Fruit fly (Drosophila melanogaster): ENCODE data around the gene CG31835.
"Not testable (repeated sequence)": the region's sequence is repeated elsewhere in the genome, so short reads cannot be mapped to it uniquely, and the experiment has no call there.

DNA sequence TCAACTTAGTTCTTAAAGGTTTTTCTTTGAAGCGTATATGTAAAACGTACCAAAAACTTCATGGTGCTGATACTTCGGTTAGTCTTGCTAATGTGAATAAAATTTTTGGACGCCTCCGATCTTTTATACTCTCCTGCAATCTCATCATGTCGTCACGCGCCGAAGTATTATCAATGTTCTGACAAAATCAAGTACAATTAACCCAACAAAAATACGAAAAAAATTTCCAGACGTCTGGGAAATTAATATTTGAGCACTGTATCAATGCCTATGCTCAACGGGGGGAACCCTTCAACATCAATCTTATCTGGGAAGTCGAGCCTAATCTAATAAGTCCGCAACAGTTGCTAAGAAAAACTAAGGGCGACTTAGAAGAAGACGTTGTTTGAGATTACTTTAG is 2.0 kb downstream of the CG31835 start, which contains the start of gene CG31775:
- TF ChIP-seq HmgD (GFP tag; optimal IDR thresholded peaks at IDR 0.05); Lhr (GFP tag; optimal IDR thresholded peaks at IDR 0.05); YL-1 (GFP tag; optimal IDR thresholded peaks at IDR 0.05); crol (GFP tag; IDR thresholded peaks at IDR 0.05); CG34422 (GFP tag; IDR thresholded peaks at IDR 0.05); salm (tag; optimal IDR thresholded peaks at IDR 0.05); E2f2 (GFP tag; IDR thresholded peaks at IDR 0.05); ttk (GFP tag; IDR thresholded peaks at IDR 0.05): not testable (repeated sequence)
